Worm (Caenorhabditis elegans) whole organism, L1 larva: Measurements from ENCODE around the gene smoc-1.

Experiments used
- F16B12.6 ChIP-seq: fragments of 150-350 bp; optimal IDR thresholded peaks from 2 replicates; lab custom pipeline; 2014; ENCODE audit warnings: missing biosample characterization, missing genetic modification characterization
- aha-1 ChIP-seq: fragments of 150-350 bp; optimal IDR thresholded peaks from 2 replicates; lab custom pipeline; 2014; ENCODE audit warnings: missing biosample characterization, missing genetic modification characterization
- blmp-1 ChIP-seq: fragments of 150-350 bp; optimal IDR thresholded peaks from 2 replicates; lab custom pipeline; 2014; ENCODE audit warnings: missing biosample characterization, missing genetic modification characterization
- ceh-8 ChIP-seq: fragments of 200-800 bp; sonication (Bioruptor generic); optimal IDR thresholded peaks from 2 replicates; lab custom pipeline; 2018; ENCODE audit warnings: mild to moderate bottlenecking, missing genetic modification characterization, moderate library complexity, missing compliant biosample characterization
- ceh-82 ChIP-seq, 3 experiments: fragments of 150-350 bp in 1 of 3; sonication (generic microtip) in 2 of 3; optimal IDR thresholded peaks; 2 replicates each; lab custom pipeline; 2014 to 2017; ENCODE audit warnings: missing biosample characterization in 3 of 3, missing genetic modification characterization in 3 of 3
- dpl-1 ChIP-seq, 3 experiments: fragments of 150-350 bp in 2 of 3; sonication (generic microtip) in 1 of 3; optimal IDR thresholded peaks; 2 replicates each; lab custom pipeline; 2014 to 2017; ENCODE audit warnings: missing biosample characterization in 3 of 3, missing genetic modification characterization in 3 of 3, missing genetic modification reagents in 3 of 3
- efl-3 ChIP-seq: fragments of 200-800 bp; sonication (Bioruptor generic); optimal IDR thresholded peaks from 2 replicates; lab custom pipeline; 2018; ENCODE audit warnings: mild to moderate bottlenecking, missing genetic modification characterization, missing compliant biosample characterization
- egl-27 ChIP-seq, 2 experiments: fragments of 150-350 bp in 1 of 2; sonication (generic microtip); optimal IDR thresholded peaks; 3 replicates each; lab custom pipeline; 2017 to 2018; ENCODE audit warnings: missing biosample characterization in 2 of 2, missing genetic modification characterization in 2 of 2, missing genetic modification reagents in 2 of 2
- elt-2 ChIP-seq: sonication (generic microtip); optimal IDR thresholded peaks from 2 replicates; lab custom pipeline; 2016; ENCODE audit warnings: missing genetic modification characterization, mild to moderate bottlenecking, inconsistent platforms, missing compliant biosample characterization, missing genetic modification reagents
- elt-3 ChIP-seq, 6 experiments: fragments of 150-350 bp in 1 of 6; sonication (generic microtip); optimal IDR thresholded peaks; 2 replicates each; lab custom pipeline; 2017 to 2018; ENCODE audit warnings: missing biosample characterization in 6 of 6, missing genetic modification characterization in 6 of 6, inconsistent platforms in 1 of 6
- fkh-10 ChIP-seq: sonication (generic microtip); optimal IDR thresholded peaks from 2 replicates; lab custom pipeline; 2017; ENCODE audit warnings: missing biosample characterization, missing genetic modification reagents, missing genetic modification characterization
- fkh-4 ChIP-seq: sonication (generic microtip); optimal IDR thresholded peaks from 2 replicates; lab custom pipeline; 2016; ENCODE audit warnings: missing compliant biosample characterization, missing genetic modification characterization, borderline replicate concordance
- hlh-4 ChIP-seq: sonication (generic microtip); optimal IDR thresholded peaks from 2 replicates; lab custom pipeline; 2016; ENCODE audit warnings: mild to moderate bottlenecking, missing genetic modification characterization, missing compliant biosample characterization
- hpl-2 ChIP-seq: fragments of 150-350 bp; optimal IDR thresholded peaks from 2 replicates; lab custom pipeline; 2014; ENCODE audit warnings: missing biosample characterization, missing genetic modification reagents, missing genetic modification characterization
- irx-1 ChIP-seq: sonication (generic microtip); optimal IDR thresholded peaks from 2 replicates; lab custom pipeline; 2016; ENCODE audit warnings: missing genetic modification characterization, missing compliant biosample characterization
- lin-14 ChIP-seq: fragments of 200-800 bp; sonication (Bioruptor generic); optimal IDR thresholded peaks from 2 replicates; lab custom pipeline; 2018; ENCODE audit warnings: mild to moderate bottlenecking, missing genetic modification characterization, moderate library complexity, missing compliant biosample characterization
- lir-3 ChIP-seq: sonication (generic microtip); optimal IDR thresholded peaks from 2 replicates; lab custom pipeline; 2016; ENCODE audit warnings: mild to moderate bottlenecking, missing genetic modification characterization, moderate library complexity, missing compliant biosample characterization; ENCODE audit not compliant: poor library complexity
- mef-2 ChIP-seq: fragments of 150-350 bp; optimal IDR thresholded peaks from 2 replicates; lab custom pipeline; 2014; ENCODE audit warnings: missing biosample characterization, missing genetic modification characterization
- nhr-11 ChIP-seq: fragments of 150-350 bp; optimal IDR thresholded peaks from 2 replicates; lab custom pipeline; 2014; ENCODE audit warnings: missing biosample characterization, missing genetic modification characterization
- nhr-19 ChIP-seq: fragments of 200-800 bp; sonication (Bioruptor generic); conservative IDR thresholded peaks from 2 replicates; pipeline ENCODE4 v1.3.6; 2022; ENCODE audit warnings: missing genetic modification characterization, missing compliant biosample characterization
- nhr-237 ChIP-seq: fragments of 150-350 bp; optimal IDR thresholded peaks from 2 replicates; lab custom pipeline; 2014; ENCODE audit warnings: missing biosample characterization, missing genetic modification characterization
- nhr-28 ChIP-seq: fragments of 150-350 bp; optimal IDR thresholded peaks from 2 replicates; lab custom pipeline; 2014; ENCODE audit warnings: missing biosample characterization, missing genetic modification characterization
- nhr-47 ChIP-seq: sonication (generic microtip); optimal IDR thresholded peaks from 2 replicates; lab custom pipeline; 2016; ENCODE audit warnings: mild to moderate bottlenecking, missing genetic modification characterization, moderate library complexity, missing compliant biosample characterization
- nhr-76 ChIP-seq: sonication (generic microtip); optimal IDR thresholded peaks from 2 replicates; lab custom pipeline; 2017; ENCODE audit warnings: missing biosample characterization, missing genetic modification characterization
- nhr-77 ChIP-seq: fragments of 150-350 bp; optimal IDR thresholded peaks from 2 replicates; lab custom pipeline; 2014; ENCODE audit warnings: missing biosample characterization, missing genetic modification characterization
- nhr-90 ChIP-seq: sonication (generic microtip); optimal IDR thresholded peaks from 2 replicates; lab custom pipeline; 2016; ENCODE audit warnings: mild to moderate bottlenecking, missing genetic modification characterization, missing compliant biosample characterization; ENCODE audit not compliant: poor library complexity
- pag-3 ChIP-seq: sonication (generic microtip); optimal IDR thresholded peaks from 2 replicates; lab custom pipeline; 2017; ENCODE audit warnings: missing genetic modification characterization, mild to moderate bottlenecking, missing compliant biosample characterization, antibody characterized with exemption, borderline replicate concordance; ENCODE audit not compliant: insufficient read depth
- pax-3 ChIP-seq: fragments of 200-800 bp; sonication (Bioruptor generic); optimal IDR thresholded peaks from 2 replicates; lab custom pipeline; 2018; ENCODE audit warnings: mild to moderate bottlenecking, missing genetic modification characterization, moderate library complexity, missing compliant biosample characterization
- rnt-1 ChIP-seq: sonication (generic microtip); optimal IDR thresholded peaks from 2 replicates; lab custom pipeline; 2016; ENCODE audit warnings: mild to moderate bottlenecking, missing genetic modification characterization, moderate library complexity, missing compliant biosample characterization
- skn-1 ChIP-seq: fragments of 150-350 bp; optimal IDR thresholded peaks from 2 replicates; lab custom pipeline; 2014; ENCODE audit warnings: missing biosample characterization, missing genetic modification characterization
- snu-23 ChIP-seq: sonication (generic microtip); optimal IDR thresholded peaks from 2 replicates; lab custom pipeline; 2016; ENCODE audit warnings: missing genetic modification characterization, missing compliant biosample characterization
- sox-4 ChIP-seq: sonication (generic microtip); optimal IDR thresholded peaks from 2 replicates; lab custom pipeline; 2016; ENCODE audit warnings: missing genetic modification characterization, missing compliant biosample characterization
- sptf-1 ChIP-seq: fragments of 150-350 bp; optimal IDR thresholded peaks from 2 replicates; lab custom pipeline; 2014; ENCODE audit warnings: missing biosample characterization, missing genetic modification characterization
- sup-37 ChIP-seq: fragments of 200-800 bp; sonication (Bioruptor generic); optimal IDR thresholded peaks from 2 replicates; lab custom pipeline; 2018; ENCODE audit warnings: mild to moderate bottlenecking, missing genetic modification characterization, missing compliant biosample characterization
- swsn-7 ChIP-seq: sonication (generic microtip); optimal IDR thresholded peaks from 2 replicates; lab custom pipeline; 2016; ENCODE audit warnings: missing genetic modification characterization, missing compliant biosample characterization
- tbx-2 ChIP-seq: sonication (generic microtip); optimal IDR thresholded peaks from 2 replicates; lab custom pipeline; 2016; ENCODE audit warnings: missing genetic modification characterization, missing compliant biosample characterization
- tlp-1 ChIP-seq: fragments of 150-350 bp; optimal IDR thresholded peaks from 2 replicates; lab custom pipeline; 2014; ENCODE audit warnings: missing biosample characterization, missing genetic modification characterization
- unc-130 ChIP-seq: fragments of 150-350 bp; optimal IDR thresholded peaks from 2 replicates; lab custom pipeline; 2017; ENCODE audit warnings: missing biosample characterization, missing genetic modification characterization, inconsistent platforms
- unc-62 ChIP-seq: fragments of 150-350 bp; optimal IDR thresholded peaks from 2 replicates; lab custom pipeline; 2014; ENCODE audit warnings: missing biosample characterization, missing genetic modification reagents, missing genetic modification characterization
- unc-98 ChIP-seq: fragments of 200-800 bp; sonication (Bioruptor generic); IDR thresholded peaks from 2 replicates; pipeline ENCODE4 v1.3.6; 2022; ENCODE audit warnings: missing genetic modification characterization, missing compliant biosample characterization
- ztf-4 ChIP-seq: fragments of 150-350 bp; optimal IDR thresholded peaks from 2 replicates; lab custom pipeline; 2014; ENCODE audit warnings: missing biosample characterization, missing genetic modification characterization

The smoc-1 gene

DNA sequence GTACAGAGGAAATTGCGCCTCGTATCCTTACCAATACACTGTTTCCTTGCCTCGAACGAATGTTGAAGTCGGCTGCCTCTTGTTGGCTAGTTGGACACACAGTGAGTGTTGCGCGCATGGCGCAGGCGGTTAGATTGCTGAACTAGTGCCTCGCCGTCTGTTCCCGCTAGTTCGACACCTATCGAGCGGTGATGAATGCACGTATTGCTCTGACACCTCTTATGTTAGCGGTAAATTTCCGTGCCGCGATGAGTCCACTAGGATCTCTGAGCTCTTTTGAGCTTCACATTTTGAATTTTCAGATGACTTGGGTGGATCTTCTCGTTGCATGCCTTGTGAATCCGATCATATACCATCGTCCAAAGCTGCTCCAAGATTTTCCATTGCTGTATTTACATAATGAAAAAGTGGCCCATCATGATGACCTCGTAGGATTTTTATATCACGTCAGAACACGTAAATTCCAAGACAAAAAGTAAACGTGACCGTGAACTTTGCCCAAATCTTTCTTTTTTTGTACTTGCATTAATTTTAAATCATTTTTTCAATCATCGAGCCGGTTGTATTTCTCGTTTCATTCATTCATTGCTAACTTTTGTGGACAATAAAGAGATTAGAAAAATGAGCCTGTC is 25.5 kb downstream of the smoc-1 start, which contains the start of gene F55A11.11 (continued):
- TF ChIP-seq nhr-90 (tag; lab: Kevin White, UChicago) (peak; percentile 84), efl-3 (peak; percentile 0), hlh-4 (tag; lab: Kevin White, UChicago) (no peak), nhr-47 (tag; lab: Kevin White, UChicago) (peak; percentile 81), sptf-1 (tag; lab: Kevin White, UChicago) (no peak), blmp-1 (tag; lab: Kevin White, UChicago) (peak; percentile 45), nhr-77 (tag; lab: Kevin White, UChicago) (peak; percentile 35), elt-3 (tag; optimal IDR thresholded peaks at IDR 0.05; lab: Kevin White, UChicago) (peak in 2 of 6 experiments; percentile 3 to 54), sup-37 (GFP tag; lab: Kevin White, UChicago) (peak; percentile 23), elt-2 (peak; percentile 58), hpl-2 (GFP tag; lab: Kevin White, UChicago) (no peak), dpl-1 (GFP tag; optimal IDR thresholded peaks at IDR 0.05; lab: Kevin White, UChicago) (peak; percentile 43 to 54 (median 51)), swsn-7 (peak; percentile 72), nhr-19 (GFP tag; lab: Robert Waterston, UW) (peak; percentile 70), fkh-10 (GFP tag; lab: Kevin White, UChicago) (no peak), snu-23 (GFP tag; lab: Kevin White, UChicago) (peak; percentile 83), unc-98 (no peak), F16B12.6 (tag; lab: Kevin White, UChicago) (no peak), mef-2 (tag; lab: Kevin White, UChicago) (peak; percentile 1), egl-27 (tag; optimal IDR thresholded peaks at IDR 0.05; lab: Kevin White, UChicago) (no peak), lin-14 (GFP tag; lab: Kevin White, UChicago) (peak; percentile 52), pax-3 (tag; lab: Kevin White, UChicago) (peak; percentile 56), nhr-11 (tag; lab: Kevin White, UChicago) (no peak), fkh-4 (no peak), lir-3 (tag; lab: Kevin White, UChicago) (peak; percentile 39), aha-1 (tag; lab: Kevin White, UChicago) (no peak), pag-3 (tag; lab: Kevin White, UChicago) (no peak), ceh-8 (GFP tag; lab: Kevin White, UChicago) (no peak), rnt-1 (tag; lab: Kevin White, UChicago) (peak; percentile 82), ceh-82 (tag; optimal IDR thresholded peaks at IDR 0.05; lab: Kevin White, UChicago) (peak; percentile 47 to 67 (median 55)), nhr-76 (tag; lab: Kevin White, UChicago) (peak; percentile 28), skn-1 (tag; lab: Kevin White, UChicago) (peak; percentile 79), nhr-28 (tag; lab: Kevin White, UChicago) (no peak), tbx-2 (peak; percentile 41), tlp-1 (no peak), ztf-4 (tag; lab: Kevin White, UChicago) (peak; percentile 61), sox-4 (tag; lab: Kevin White, UChicago) (no peak), nhr-237 (tag; lab: Kevin White, UChicago) (no peak), unc-130 (tag; lab: Kevin White, UChicago) (peak; percentile 72), unc-62 (GFP tag; lab: Kevin White, UChicago) (no peak), irx-1 (tag; lab: Kevin White, UChicago) (peak; percentile 45)

DNA sequence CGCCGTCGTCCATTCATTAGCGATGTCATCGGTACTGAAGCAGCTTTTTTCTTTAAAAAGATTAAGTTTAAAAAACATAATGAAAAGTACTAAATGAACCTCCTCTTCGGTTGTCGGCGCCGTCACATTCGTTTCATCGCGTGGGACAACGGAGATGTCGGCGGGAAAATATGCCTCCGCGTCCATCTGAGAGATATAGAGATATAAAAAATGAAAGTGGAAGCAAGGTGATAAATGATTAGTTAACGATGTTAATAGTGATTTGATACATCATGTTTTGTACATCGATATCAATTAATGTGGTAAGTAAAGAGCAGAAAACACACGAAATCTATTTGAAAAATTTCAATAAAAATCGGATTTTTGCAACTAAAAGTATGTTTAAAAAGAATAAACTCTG is 29.8 kb downstream of the smoc-1 start, which contains the start of gene F55A11.7:
Gene F55A11.7, minus strand, starts transcription at position 186 of the 400 bp plus-strand sequence.
- TF ChIP-seq irx-1 (tag; lab: Kevin White, UChicago), result no peak
- TF ChIP-seq blmp-1 (tag; lab: Kevin White, UChicago), result peak; percentile 94
